Worm (Caenorhabditis elegans) whole organism, L1 larva: ENCODE measurements around the gene pei-2.

Source experiments
- C04F5.9 ChIP-seq: sonication (generic microtip); optimal IDR thresholded peaks from 2 replicates; lab custom pipeline; 2016; ENCODE audit warnings: missing genetic modification characterization, missing compliant biosample characterization
- C16A3.4 ChIP-seq: fragments of 150-350 bp; optimal IDR thresholded peaks from 2 replicates; lab custom pipeline; 2014; ENCODE audit warnings: missing biosample characterization, missing genetic modification characterization
- F16B12.6 ChIP-seq: fragments of 150-350 bp; optimal IDR thresholded peaks from 2 replicates; lab custom pipeline; 2014; ENCODE audit warnings: missing biosample characterization, missing genetic modification characterization
- alr-1 ChIP-seq: fragments of 200-800 bp; sonication (Bioruptor generic); optimal IDR thresholded peaks from 2 replicates; lab custom pipeline; 2018; ENCODE audit warnings: borderline replicate concordance, mild to moderate bottlenecking, missing genetic modification characterization, missing compliant biosample characterization
- ama-1 ChIP-seq: fragments of 150-350 bp; optimal IDR thresholded peaks from 2 replicates; lab custom pipeline; 2014
- blmp-1 ChIP-seq: fragments of 150-350 bp; optimal IDR thresholded peaks from 2 replicates; lab custom pipeline; 2014; ENCODE audit warnings: missing biosample characterization, missing genetic modification characterization
- ceh-63 ChIP-seq: fragments of 200-800 bp; sonication (Bioruptor generic); optimal IDR thresholded peaks from 2 replicates; lab custom pipeline; 2018; ENCODE audit warnings: mild to moderate bottlenecking, missing genetic modification characterization, missing compliant biosample characterization
- ceh-8 ChIP-seq: fragments of 200-800 bp; sonication (Bioruptor generic); optimal IDR thresholded peaks from 2 replicates; lab custom pipeline; 2018; ENCODE audit warnings: mild to moderate bottlenecking, missing genetic modification characterization, moderate library complexity, missing compliant biosample characterization
- ceh-88 ChIP-seq: fragments of 200-800 bp; sonication (Bioruptor generic); IDR thresholded peaks from 2 replicates; pipeline ENCODE4 v1.3.6; 2022; ENCODE audit warnings: missing genetic modification characterization, missing compliant biosample characterization
- ceh-90 ChIP-seq: sonication (generic microtip); optimal IDR thresholded peaks from 2 replicates; lab custom pipeline; 2016; ENCODE audit warnings: missing genetic modification characterization, missing compliant biosample characterization
- dpl-1 ChIP-seq, 3 experiments: fragments of 150-350 bp in 2 of 3; sonication (generic microtip) in 1 of 3; optimal IDR thresholded peaks; 2 replicates each; lab custom pipeline; 2014 to 2017; ENCODE audit warnings: missing biosample characterization in 3 of 3, missing genetic modification characterization in 3 of 3, missing genetic modification reagents in 3 of 3
- efl-1 ChIP-seq, 4 experiments: fragments of 150-350 bp; optimal IDR thresholded peaks in 3 of 4; peaks in 1 of 4; 1 replicate in 1 of 4; 2 replicates in 3 of 4; lab custom pipeline; 2014; ENCODE audit warnings: missing biosample characterization in 2 of 4, missing genetic modification characterization in 2 of 4, missing genetic modification reagents in 2 of 4
- egl-27 ChIP-seq, 2 experiments: fragments of 150-350 bp in 1 of 2; sonication (generic microtip); optimal IDR thresholded peaks; 3 replicates each; lab custom pipeline; 2017 to 2018; ENCODE audit warnings: missing biosample characterization in 2 of 2, missing genetic modification characterization in 2 of 2, missing genetic modification reagents in 2 of 2
- elt-2 ChIP-seq: sonication (generic microtip); optimal IDR thresholded peaks from 2 replicates; lab custom pipeline; 2016; ENCODE audit warnings: missing genetic modification characterization, mild to moderate bottlenecking, inconsistent platforms, missing compliant biosample characterization, missing genetic modification reagents
- elt-3 ChIP-seq, 6 experiments: fragments of 150-350 bp in 1 of 6; sonication (generic microtip); optimal IDR thresholded peaks; 2 replicates each; lab custom pipeline; 2017 to 2018; ENCODE audit warnings: missing biosample characterization in 6 of 6, missing genetic modification characterization in 6 of 6, inconsistent platforms in 1 of 6
- fkh-4 ChIP-seq: sonication (generic microtip); optimal IDR thresholded peaks from 2 replicates; lab custom pipeline; 2016; ENCODE audit warnings: missing compliant biosample characterization, missing genetic modification characterization, borderline replicate concordance
- irx-1 ChIP-seq: sonication (generic microtip); optimal IDR thresholded peaks from 2 replicates; lab custom pipeline; 2016; ENCODE audit warnings: missing genetic modification characterization, missing compliant biosample characterization
- jun-1 ChIP-seq: fragments of 150-350 bp; optimal IDR thresholded peaks from 2 replicates; lab custom pipeline; 2014; ENCODE audit warnings: missing biosample characterization, missing genetic modification reagents, missing genetic modification characterization
- lin-14 ChIP-seq: fragments of 200-800 bp; sonication (Bioruptor generic); optimal IDR thresholded peaks from 2 replicates; lab custom pipeline; 2018; ENCODE audit warnings: mild to moderate bottlenecking, missing genetic modification characterization, moderate library complexity, missing compliant biosample characterization
- lin-35 ChIP-seq, 2 experiments: fragments of 150-350 bp; optimal IDR thresholded peaks; 2 replicates each; lab custom pipeline; 2014; ENCODE audit warnings: missing biosample characterization in 2 of 2, missing genetic modification characterization in 2 of 2, missing genetic modification reagents in 2 of 2
- lin-39 ChIP-seq: fragments of 150-350 bp; optimal IDR thresholded peaks from 2 replicates; lab custom pipeline; 2014; ENCODE audit warnings: missing biosample characterization, missing genetic modification reagents, missing genetic modification characterization
- lir-3 ChIP-seq: sonication (generic microtip); optimal IDR thresholded peaks from 2 replicates; lab custom pipeline; 2016; ENCODE audit warnings: mild to moderate bottlenecking, missing genetic modification characterization, moderate library complexity, missing compliant biosample characterization; ENCODE audit not compliant: poor library complexity
- lsy-2 ChIP-seq, 2 experiments: fragments of 150-350 bp; optimal IDR thresholded peaks; 2 replicates each; lab custom pipeline; 2014; ENCODE audit warnings: missing biosample characterization in 2 of 2, missing genetic modification characterization in 2 of 2
- nhr-20 ChIP-seq: sonication (generic microtip); optimal IDR thresholded peaks from 2 replicates; lab custom pipeline; 2016; ENCODE audit warnings: mild to moderate bottlenecking, missing genetic modification characterization, missing compliant biosample characterization
- nhr-28 ChIP-seq: fragments of 150-350 bp; optimal IDR thresholded peaks from 2 replicates; lab custom pipeline; 2014; ENCODE audit warnings: missing biosample characterization, missing genetic modification characterization
- nhr-71 ChIP-seq: sonication (generic microtip); optimal IDR thresholded peaks from 2 replicates; lab custom pipeline; 2016; ENCODE audit warnings: mild to moderate bottlenecking, missing genetic modification characterization, moderate library complexity, missing compliant biosample characterization
- nhr-76 ChIP-seq: sonication (generic microtip); optimal IDR thresholded peaks from 2 replicates; lab custom pipeline; 2017; ENCODE audit warnings: missing biosample characterization, missing genetic modification characterization
- nhr-85 ChIP-seq: sonication (generic microtip); peaks from one replicate; lab custom pipeline; 2016; ENCODE audit warnings: missing genetic modification characterization, inconsistent platforms, missing compliant biosample characterization
- nhr-90 ChIP-seq: sonication (generic microtip); optimal IDR thresholded peaks from 2 replicates; lab custom pipeline; 2016; ENCODE audit warnings: mild to moderate bottlenecking, missing genetic modification characterization, missing compliant biosample characterization; ENCODE audit not compliant: poor library complexity
- pax-3 ChIP-seq: fragments of 200-800 bp; sonication (Bioruptor generic); optimal IDR thresholded peaks from 2 replicates; lab custom pipeline; 2018; ENCODE audit warnings: mild to moderate bottlenecking, missing genetic modification characterization, moderate library complexity, missing compliant biosample characterization
- pqm-1 ChIP-seq: sonication (generic microtip); optimal IDR thresholded peaks from 3 replicates; lab custom pipeline; 2017; ENCODE audit warnings: missing biosample characterization, missing genetic modification characterization
- rnt-1 ChIP-seq: sonication (generic microtip); optimal IDR thresholded peaks from 2 replicates; lab custom pipeline; 2016; ENCODE audit warnings: mild to moderate bottlenecking, missing genetic modification characterization, moderate library complexity, missing compliant biosample characterization
- sox-4 ChIP-seq: sonication (generic microtip); optimal IDR thresholded peaks from 2 replicates; lab custom pipeline; 2016; ENCODE audit warnings: missing genetic modification characterization, missing compliant biosample characterization
- tbx-2 ChIP-seq: sonication (generic microtip); optimal IDR thresholded peaks from 2 replicates; lab custom pipeline; 2016; ENCODE audit warnings: missing genetic modification characterization, missing compliant biosample characterization
- tlp-1 ChIP-seq: fragments of 150-350 bp; optimal IDR thresholded peaks from 2 replicates; lab custom pipeline; 2014; ENCODE audit warnings: missing biosample characterization, missing genetic modification characterization
- unc-130 ChIP-seq: fragments of 150-350 bp; optimal IDR thresholded peaks from 2 replicates; lab custom pipeline; 2017; ENCODE audit warnings: missing biosample characterization, missing genetic modification characterization, inconsistent platforms
- unc-62 ChIP-seq: fragments of 150-350 bp; optimal IDR thresholded peaks from 2 replicates; lab custom pipeline; 2014; ENCODE audit warnings: missing biosample characterization, missing genetic modification reagents, missing genetic modification characterization
- xbp-1 ChIP-seq: sonication (generic microtip); optimal IDR thresholded peaks from 2 replicates; lab custom pipeline; 2016; ENCODE audit warnings: missing genetic modification characterization, missing compliant biosample characterization
- zag-1 ChIP-seq: fragments of 150-350 bp; optimal IDR thresholded peaks from 2 replicates; lab custom pipeline; 2014; ENCODE audit warnings: missing biosample characterization, missing genetic modification characterization
- ztf-4 ChIP-seq: fragments of 150-350 bp; optimal IDR thresholded peaks from 2 replicates; lab custom pipeline; 2014; ENCODE audit warnings: missing biosample characterization, missing genetic modification characterization

The pei-2 gene

DNA sequence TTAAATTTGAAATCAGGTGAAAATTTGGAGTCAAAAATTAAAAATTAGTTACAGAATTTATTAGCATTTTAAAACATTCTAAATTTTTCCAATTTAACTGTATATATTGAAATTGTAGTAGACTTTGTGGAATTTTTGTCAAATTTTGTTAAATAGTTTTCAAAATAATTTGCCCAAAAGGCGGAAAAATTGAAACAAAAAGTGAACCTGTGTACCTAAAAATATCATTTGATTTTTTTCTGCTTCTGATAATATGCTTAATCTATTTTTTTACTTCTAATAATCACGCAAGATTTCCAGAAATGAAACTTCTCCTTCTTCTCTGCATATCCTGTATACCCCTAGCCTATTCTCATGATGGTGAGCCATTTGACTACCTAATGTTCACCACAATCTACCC, 38.0 kb upstream of the pei-2 start, which contains the start of gene rnst-2:
TSS of gene rnst-2 (plus strand) at position 301 of the 400 bp plus-strand sequence.
- no peak for TF ChIP-seq lir-3 (tag; lab: Kevin White, UChicago)
- TF ChIP-seq C16A3.4: no peak
- no peak for TF ChIP-seq ceh-88 (GFP tag; lab: Robert Waterston, UW)
- no peak for TF ChIP-seq C04F5.9
- TF ChIP-seq tlp-1 (tag; lab: Kevin White, UChicago): no peak
- no peak for TF ChIP-seq xbp-1
- no peak for TF ChIP-seq zag-1 (tag; lab: Kevin White, UChicago)
- no peak for TF ChIP-seq unc-130 (tag; lab: Kevin White, UChicago)
- TF ChIP-seq lin-14 (GFP tag; lab: Kevin White, UChicago): no peak
- no peak for TF ChIP-seq jun-1
- TF ChIP-seq ztf-4: no peak
- TF ChIP-seq sox-4 (tag; lab: Kevin White, UChicago): no peak
- TF ChIP-seq ceh-8 (GFP tag; lab: Kevin White, UChicago): no peak
- TF ChIP-seq unc-62 (GFP tag; lab: Kevin White, UChicago): no peak
- no peak for TF ChIP-seq alr-1
- no peak for TF ChIP-seq pax-3 (tag; lab: Kevin White, UChicago)

DNA sequence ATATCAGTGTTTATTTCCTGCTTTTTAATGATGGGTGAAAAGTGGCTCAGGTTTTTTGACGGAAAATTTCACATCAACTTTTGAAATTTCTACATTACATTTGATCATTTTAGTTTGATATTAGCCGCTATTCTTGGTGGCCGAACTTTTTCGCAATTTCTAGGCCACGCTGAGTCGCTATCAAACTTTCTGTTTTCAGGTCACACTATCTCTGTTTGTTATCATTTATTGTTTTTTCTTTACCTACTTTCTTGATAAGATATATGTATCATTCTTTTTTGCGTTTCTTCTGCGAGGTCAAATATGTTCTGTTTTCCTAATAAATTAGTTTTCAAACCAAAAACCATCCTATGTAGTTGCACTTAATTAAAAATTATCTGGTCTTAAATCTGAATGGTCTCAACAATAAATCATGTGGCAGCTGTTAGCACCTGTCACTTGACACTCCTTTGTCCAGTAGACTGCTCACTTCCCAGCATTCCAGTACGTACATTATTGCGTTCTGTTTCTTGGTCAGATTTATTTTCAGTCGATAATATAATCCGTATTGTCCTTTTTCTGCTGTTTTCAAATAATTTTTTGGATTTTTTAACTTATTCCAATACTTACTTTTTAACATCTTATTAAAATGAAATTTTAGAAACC, 37.1 kb upstream of the pei-2 start:
- TF ChIP-seq irx-1 (tag; lab: Kevin White, UChicago) (no peak), lsy-2 (tag; optimal IDR thresholded peaks at IDR 0.05; lab: Kevin White, UChicago) (peak in 1 of 2 experiments; percentile 33), lir-3 (tag; lab: Kevin White, UChicago) (peak; percentile 64), rnt-1 (tag; lab: Kevin White, UChicago) (peak; percentile 47), pqm-1 (tag; lab: Kevin White, UChicago) (peak; percentile 52), blmp-1 (tag; lab: Kevin White, UChicago) (peak; percentile 79), nhr-85 (tag; lab: Kevin White, UChicago) (no peak), lin-35 (GFP tag; optimal IDR thresholded peaks at IDR 0.05; lab: Kevin White, UChicago) (peak in 1 of 2 experiments; percentile 38), ceh-90 (tag; lab: Kevin White, UChicago) (peak; percentile 70), elt-2 (tag; lab: Kevin White, UChicago) (peak; percentile 90), egl-27 (tag; optimal IDR thresholded peaks at IDR 0.05; lab: Kevin White, UChicago) (no peak), tbx-2 (tag; lab: Kevin White, UChicago) (peak; percentile 18), elt-3 (tag; optimal IDR thresholded peaks at IDR 0.05; lab: Kevin White, UChicago) (peak in 3 of 6 experiments; percentile 37 to 95 (median 53)), ama-1 (lab: Kevin White, UChicago) (no peak), ceh-88 (GFP tag; lab: Robert Waterston, UW) (no peak), dpl-1 (GFP tag; optimal IDR thresholded peaks at IDR 0.05; lab: Kevin White, UChicago) (peak in 1 of 3 experiments; percentile 30), nhr-90 (tag; lab: Kevin White, UChicago) (peak; percentile 49), nhr-71 (tag; lab: Kevin White, UChicago) (peak; percentile 65), ceh-63 (GFP tag; lab: Kevin White, UChicago) (no peak), C16A3.4 (peak; percentile 32), efl-1 (optimal IDR thresholded peaks at IDR 0.05; lab: Kevin White, UChicago) (peak in 1 of 2 experiments; percentile 15), efl-1 (GFP tag; optimal IDR thresholded peaks at IDR 0.05 in 1 of 2; lab: Kevin White, UChicago) (peak in 1 of 2 experiments; percentile 89), lin-39 (tag; lab: Kevin White, UChicago) (peak; percentile 37), fkh-4 (tag; lab: Kevin White, UChicago) (no peak), unc-62 (GFP tag; lab: Kevin White, UChicago) (no peak), nhr-20 (peak; percentile 51)

DNA sequence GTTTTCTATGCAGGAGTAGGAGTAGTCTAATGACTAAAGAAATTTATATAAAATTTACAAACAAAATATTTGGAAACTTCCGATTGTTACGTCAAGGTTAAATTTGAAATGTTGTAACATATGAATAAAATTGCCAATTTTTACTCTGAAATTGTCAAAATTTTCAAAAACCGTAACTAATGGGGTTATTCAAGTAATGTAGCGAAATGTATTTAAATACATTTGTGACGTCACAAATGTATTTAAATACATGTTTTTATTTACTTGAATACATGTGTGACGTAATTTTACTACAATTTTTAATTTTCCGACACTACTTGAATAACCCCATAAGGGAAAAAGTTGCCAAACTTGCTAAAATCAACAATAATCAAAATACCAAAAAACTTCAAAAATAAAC, 30.1 kb upstream of the pei-2 start:
- TF ChIP-seq nhr-28 (tag; lab: Kevin White, UChicago) (no peak), egl-27 (tag; optimal IDR thresholded peaks at IDR 0.05; lab: Kevin White, UChicago) (no peak), F16B12.6 (tag; lab: Kevin White, UChicago) (no peak), irx-1 (tag; lab: Kevin White, UChicago) (no peak), lin-39 (tag; lab: Kevin White, UChicago) (no peak), nhr-76 (no peak)
- TF ChIP-seq, all 84 proteins: peak for 0
